Worm (Caenorhabditis elegans) whole organism, L4 larva: ENCODE measurements around the gene wrt-4.

Experiments used
- D1046.2 ChIP-seq: fragments of 200-800 bp; sonication (Bioruptor generic); IDR thresholded peaks from 2 replicates; pipeline ENCODE4 v1.3.6; 2022; ENCODE audit warnings: missing genetic modification characterization, missing compliant biosample characterization
- F26F4.8 ChIP-seq: fragments of 200-800 bp; sonication (Bioruptor generic); conservative IDR thresholded peaks from 2 replicates; pipeline ENCODE4 v1.3.6; 2022; ENCODE audit warnings: missing genetic modification characterization, missing compliant biosample characterization
- F44E2.7 ChIP-seq: fragments of 200-800 bp; sonication (Bioruptor generic); IDR thresholded peaks from 2 replicates; pipeline ENCODE4 v2.1.2; 2022; ENCODE audit warnings: missing genetic modification characterization, missing compliant biosample characterization
- F49E8.2 ChIP-seq: sonication (generic microtip); optimal IDR thresholded peaks from 2 replicates; lab custom pipeline; 2016; ENCODE audit warnings: missing compliant biosample characterization, mild to moderate bottlenecking, missing genetic modification characterization, borderline replicate concordance
- T26A8.4 ChIP-seq: fragments of 200-800 bp; sonication (Bioruptor generic); IDR thresholded peaks from 2 replicates; pipeline ENCODE4 v1.3.6; 2022; ENCODE audit warnings: missing genetic modification characterization, missing compliant biosample characterization
- Y48G9A.11 ChIP-seq: fragments of 200-800 bp; sonication (Bioruptor generic); IDR thresholded peaks from 2 replicates; pipeline ENCODE4 v1.3.6; 2022; ENCODE audit warnings: missing genetic modification reagents, missing genetic modification characterization, missing compliant biosample characterization
- Y5F2A.4 ChIP-seq: fragments of 200-800 bp; sonication (Bioruptor generic); optimal IDR thresholded peaks from 2 replicates; lab custom pipeline; 2018; ENCODE audit warnings: mild to moderate bottlenecking, missing genetic modification characterization, missing compliant biosample characterization
- Y75B8A.6 ChIP-seq: fragments of 200-800 bp; sonication (Bioruptor generic); IDR thresholded peaks from 2 replicates; pipeline ENCODE4 v1.3.6; 2022; ENCODE audit warnings: missing genetic modification reagents, missing genetic modification characterization, missing compliant biosample characterization
- ZK337.2 ChIP-seq: fragments of 200-800 bp; sonication (Bioruptor generic); IDR thresholded peaks from 2 replicates; pipeline ENCODE4 v1.3.6; 2022; ENCODE audit warnings: missing genetic modification reagents, missing genetic modification characterization, missing compliant biosample characterization
- aly-2 ChIP-seq: sonication (generic microtip); optimal IDR thresholded peaks from 2 replicates; lab custom pipeline; 2018; ENCODE audit warnings: missing biosample characterization, missing genetic modification characterization
- ceh-44 ChIP-seq: fragments of 200-800 bp; sonication (Bioruptor generic); IDR thresholded peaks from 2 replicates; pipeline ENCODE4 v1.3.6; 2022; ENCODE audit warnings: missing genetic modification reagents, missing genetic modification characterization, missing compliant biosample characterization
- ceh-82 ChIP-seq: sonication (generic microtip); optimal IDR thresholded peaks from 2 replicates; lab custom pipeline; 2017; ENCODE audit warnings: missing biosample characterization, missing genetic modification characterization
- cey-2 ChIP-seq: sonication (generic microtip); optimal IDR thresholded peaks from 3 replicates; lab custom pipeline; 2017; ENCODE audit warnings: missing genetic modification characterization, mild to moderate bottlenecking, missing compliant biosample characterization, antibody characterized with exemption, borderline replicate concordance; ENCODE audit not compliant: insufficient read depth
- ctbp-1 ChIP-seq: fragments of 200-800 bp; sonication (Bioruptor generic); IDR thresholded peaks from 2 replicates; pipeline ENCODE4 v1.3.6; 2022; ENCODE audit warnings: missing genetic modification reagents, missing genetic modification characterization, missing compliant biosample characterization
- daf-16 ChIP-seq, 3 experiments: sonication (generic microtip); optimal IDR thresholded peaks; 2 replicates each; lab custom pipeline; 2016 to 2017; ENCODE audit warnings: missing genetic modification characterization in 3 of 3, missing genetic modification reagents in 3 of 3, mild to moderate bottlenecking in 2 of 3, missing compliant biosample characterization in 2 of 3, missing biosample characterization in 1 of 3, moderate library complexity in 1 of 3
- dmd-8 ChIP-seq: fragments of 200-800 bp; sonication (Bioruptor generic); IDR thresholded peaks from 2 replicates; pipeline ENCODE4 v1.3.6; 2022; ENCODE audit warnings: missing genetic modification characterization, missing compliant biosample characterization
- duxl-1 ChIP-seq: sonication (generic microtip); optimal IDR thresholded peaks from 2 replicates; lab custom pipeline; 2016; ENCODE audit warnings: mild to moderate bottlenecking, missing genetic modification characterization, moderate library complexity, missing compliant biosample characterization; ENCODE audit not compliant: poor library complexity
- dve-1 ChIP-seq: sonication (generic microtip); optimal IDR thresholded peaks from 2 replicates; lab custom pipeline; 2017; ENCODE audit warnings: antibody characterized with exemption, mild to moderate bottlenecking, missing genetic modification characterization, missing compliant biosample characterization; ENCODE audit not compliant: insufficient read depth
- egl-27 ChIP-seq: sonication (generic microtip); optimal IDR thresholded peaks from 3 replicates; lab custom pipeline; 2017; ENCODE audit warnings: missing biosample characterization, missing genetic modification reagents, missing genetic modification characterization
- egl-43 ChIP-seq: fragments of 200-800 bp; sonication (Bioruptor generic); IDR thresholded peaks from 2 replicates; pipeline ENCODE4 v1.3.6; 2022; ENCODE audit warnings: missing genetic modification reagents, missing genetic modification characterization, missing compliant biosample characterization
- lim-7 ChIP-seq: fragments of 200-800 bp; sonication (Bioruptor generic); IDR thresholded peaks from 2 replicates; pipeline ENCODE4 v1.3.6; 2022; ENCODE audit warnings: missing genetic modification characterization, missing compliant biosample characterization
- lin-38 ChIP-seq: fragments of 200-800 bp; sonication (Bioruptor generic); IDR thresholded peaks from 2 replicates; pipeline ENCODE4 v1.3.6; 2022; ENCODE audit warnings: missing genetic modification reagents, missing genetic modification characterization, missing compliant biosample characterization
- lsy-2 ChIP-seq, 2 experiments: fragments of 150-350 bp in 1 of 2; sonication (generic microtip) in 1 of 2; optimal IDR thresholded peaks; 2 replicates each; lab custom pipeline; 2014 to 2017; ENCODE audit warnings: missing biosample characterization in 2 of 2, missing genetic modification characterization in 2 of 2
- madf-5 ChIP-seq, 2 experiments: fragments of 200-800 bp; sonication (Bioruptor generic); IDR thresholded peaks; 2 replicates each; pipeline ENCODE4 v1.3.6; 2022; ENCODE audit warnings: missing compliant biosample characterization in 2 of 2, missing genetic modification characterization in 2 of 2
- mdt-29 ChIP-seq: fragments of 200-800 bp; sonication (Bioruptor generic); IDR thresholded peaks from 2 replicates; pipeline ENCODE4 v1.3.6; 2022; ENCODE audit warnings: missing genetic modification reagents, missing genetic modification characterization, missing compliant biosample characterization
- mep-1 ChIP-seq: fragments of 150-350 bp; sonication (generic microtip); optimal IDR thresholded peaks from 3 replicates; lab custom pipeline; 2014; ENCODE audit warnings: missing biosample characterization, missing genetic modification characterization
- nhr-10 ChIP-seq: fragments of 150-350 bp; optimal IDR thresholded peaks from 2 replicates; lab custom pipeline; 2014; ENCODE audit warnings: missing biosample characterization, missing genetic modification characterization
- nhr-102 ChIP-seq: sonication (generic microtip); optimal IDR thresholded peaks from 2 replicates; lab custom pipeline; 2016; ENCODE audit warnings: mild to moderate bottlenecking, missing genetic modification characterization, moderate library complexity, missing compliant biosample characterization
- nhr-11 ChIP-seq: fragments of 150-350 bp; optimal IDR thresholded peaks from 2 replicates; lab custom pipeline; 2014; ENCODE audit warnings: missing biosample characterization, missing genetic modification characterization
- nhr-48 ChIP-seq: sonication (generic microtip); optimal IDR thresholded peaks from 2 replicates; lab custom pipeline; 2016; ENCODE audit warnings: mild to moderate bottlenecking, missing genetic modification characterization, missing compliant biosample characterization
- pha-4 ChIP-seq, 2 experiments: fragments of 150-350 bp in 1 of 2; fragments of 200-800 bp in 1 of 2; sonication (Bioruptor generic) in 1 of 2; IDR thresholded peaks in 1 of 2; optimal IDR thresholded peaks in 1 of 2; 2 replicates each; pipeline versions ENCODE4 v1.3.6 to Lab custom; 2014 to 2022; ENCODE audit warnings: missing genetic modification characterization in 2 of 2, missing genetic modification reagents in 2 of 2, missing biosample characterization in 1 of 2, missing compliant biosample characterization in 1 of 2
- php-3 ChIP-seq: fragments of 200-800 bp; sonication (Bioruptor generic); IDR thresholded peaks from 2 replicates; pipeline ENCODE4 v1.3.6; 2022; ENCODE audit warnings: missing genetic modification reagents, missing genetic modification characterization, missing compliant biosample characterization
- pqm-1 ChIP-seq: sonication (generic microtip); optimal IDR thresholded peaks from 2 replicates; lab custom pipeline; 2017; ENCODE audit warnings: missing biosample characterization, missing genetic modification characterization
- rbr-2 ChIP-seq: sonication (generic microtip); optimal IDR thresholded peaks from 2 replicates; lab custom pipeline; 2016; ENCODE audit warnings: missing genotype, missing genetic modification characterization, missing compliant biosample characterization
- sdz-12 ChIP-seq: fragments of 200-800 bp; sonication (Bioruptor generic); optimal IDR thresholded peaks from 2 replicates; lab custom pipeline; 2018; ENCODE audit warnings: mild to moderate bottlenecking, missing genetic modification characterization, missing compliant biosample characterization
- snpc-1.2 ChIP-seq: fragments of 200-800 bp; sonication (Bioruptor generic); IDR thresholded peaks from 2 replicates; pipeline ENCODE4 v1.3.6; 2022; ENCODE audit warnings: missing genetic modification reagents, missing genetic modification characterization, missing compliant biosample characterization
- spr-3 ChIP-seq: fragments of 200-800 bp; sonication (Bioruptor generic); optimal IDR thresholded peaks from 2 replicates; lab custom pipeline; 2018; ENCODE audit warnings: mild to moderate bottlenecking, missing genetic modification characterization, missing compliant biosample characterization
- tra-1 ChIP-seq: fragments of 200-800 bp; sonication (Bioruptor generic); IDR thresholded peaks from 2 replicates; pipeline ENCODE4 v1.3.6; 2022; ENCODE audit warnings: missing genetic modification reagents, missing genetic modification characterization, missing compliant biosample characterization
- zip-11 ChIP-seq: fragments of 200-800 bp; sonication (Bioruptor generic); IDR thresholded peaks from 2 replicates; pipeline ENCODE4 v1.3.6; 2022; ENCODE audit warnings: missing genetic modification characterization, missing compliant biosample characterization
- ztf-11 ChIP-seq: fragments of 150-350 bp; optimal IDR thresholded peaks from 2 replicates; lab custom pipeline; 2014; ENCODE audit warnings: missing biosample characterization, missing genetic modification characterization

Gene wrt-4

ce11 chrX:15747814-15748213 lies 9.3 kb downstream of the wrt-4 start (continued):
- TF ChIP-seq madf-5 (GFP tag; IDR thresholded peaks at IDR 0.05; lab: Robert Waterston, UW) (0 out of 4 replicates have a peak, but pooled peaks of 1 of the 2 experiments have one; percentile 17), lim-7 (GFP tag; lab: Robert Waterston, UW) (0 out of 2 replicates have a peak, but pooled peaks have one; percentile 5), pha-4 (GFP tag; IDR thresholded peaks at IDR 0.05; lab: Robert Waterston, UW) (peak; percentile 19; the same call in 1 of the 2 replicates), pha-4 (tag; optimal IDR thresholded peaks at IDR 0.05; lab: Kevin White, UChicago) (no peak), sdz-12 (GFP tag; lab: Kevin White, UChicago) (no peak), D1046.2 (GFP tag; lab: Robert Waterston, UW) (0 out of 2 replicates have a peak, but pooled peaks have one; percentile 45), daf-16 (GFP tag; optimal IDR thresholded peaks at IDR 0.05; lab: Kevin White, UChicago) (peak in 1 of 2 experiments; percentile 15), daf-16 (tag; optimal IDR thresholded peaks at IDR 0.05; lab: Kevin White, UChicago) (peak; percentile 5), nhr-10 (no peak), aly-2 (tag; lab: Kevin White, UChicago) (no peak), dmd-8 (GFP tag; lab: Robert Waterston, UW) (peak; percentile 70), T26A8.4 (GFP tag; lab: Robert Waterston, UW) (peak; percentile 81), zip-11 (0 out of 2 replicates have a peak, but pooled peaks have one; percentile 10), lsy-2 (tag; optimal IDR thresholded peaks at IDR 0.05; lab: Kevin White, UChicago) (no peak), egl-27 (tag; lab: Kevin White, UChicago) (no peak), egl-43 (peak; percentile 81), ctbp-1 (peak; percentile 47; the same call in 1 of the 2 replicates), ZK337.2 (GFP tag; lab: Robert Waterston, UW) (no peak), duxl-1 (tag; lab: Kevin White, UChicago) (no peak), nhr-102 (tag; lab: Kevin White, UChicago) (peak; percentile 57), lin-38 (peak; percentile 61), tra-1 (GFP tag; lab: Robert Waterston, UW) (peak; percentile 56), dve-1 (tag; lab: Kevin White, UChicago) (peak; percentile 5), F44E2.7 (0 out of 2 replicates have a peak, but pooled peaks have one; percentile 39), snpc-1.2 (GFP tag; lab: Robert Waterston, UW) (0 out of 2 replicates have a peak, but pooled peaks have one; percentile 5), mep-1 (tag; lab: Kevin White, UChicago) (no peak), ztf-11 (tag; lab: Kevin White, UChicago) (no peak), rbr-2 (peak; percentile 0), php-3 (GFP tag; lab: Robert Waterston, UW) (0 out of 2 replicates have a peak, but pooled peaks have one; percentile 20)

ce11 chrX:15746705-15747104 lies 10.4 kb downstream of the wrt-4 start, which contains the start of gene srxa-9:
TSS of gene srxa-9 (plus strand) at chrX:15747005.
- TF ChIP-seq Y48G9A.11 (GFP tag; lab: Robert Waterston, UW) (no peak), Y75B8A.6 (GFP tag; lab: Robert Waterston, UW) (no peak), cey-2 (tag; lab: Kevin White, UChicago) (no peak), ceh-82 (tag; lab: Kevin White, UChicago) (no peak), Y5F2A.4 (GFP tag; lab: Kevin White, UChicago) (no peak), pqm-1 (tag; lab: Kevin White, UChicago) (no peak), nhr-48 (tag; lab: Kevin White, UChicago) (no peak), mdt-29 (GFP tag; lab: Robert Waterston, UW) (no peak), F49E8.2 (tag; lab: Kevin White, UChicago) (no peak), F26F4.8 (GFP tag; lab: Robert Waterston, UW) (no peak), ceh-44 (no peak), spr-3 (GFP tag; lab: Kevin White, UChicago) (no peak), nhr-11 (tag; lab: Kevin White, UChicago) (no peak)
- TF ChIP-seq, all 104 proteins: peak for 0
